Fruit fly (Drosophila melanogaster): ENCODE data around the gene r.

The r gene

dm6 chrX:16640260-16641100 is 14.7 kb upstream of the r start, which contains the start of the genes SNRPG and mthl1:
TSS of gene SNRPG (minus strand) at chrX:16640419.
TSS of gene mthl1 (plus strand) at chrX:16640968.
- peak; percentile 73 for TF ChIP-seq CG12768 (GFP tag; optimal IDR thresholded peaks at IDR 0.05)
- TF ChIP-seq CG33017 (tag; optimal IDR thresholded peaks at IDR 0.05): no peak
- peak; percentile 77 for TF ChIP-seq CG1620 (GFP tag; optimal IDR thresholded peaks at IDR 0.05)
- TF ChIP-seq pad (GFP tag; optimal IDR thresholded peaks at IDR 0.05): peak; percentile 64
- TF ChIP-seq Crg-1 (GFP tag; optimal IDR thresholded peaks at IDR 0.05): peak; percentile 40
- TF ChIP-seq CG5204 (GFP tag; optimal IDR thresholded peaks at IDR 0.05): peak; percentile 81
- TF ChIP-seq bab1 (GFP tag; optimal IDR thresholded peaks at IDR 0.05): peak; percentile 58
- peak; percentile 73 for TF ChIP-seq CG7101 (tag; optimal IDR thresholded peaks at IDR 0.05)
- TF ChIP-seq toe (GFP tag; optimal IDR thresholded peaks at IDR 0.05): peak; percentile 63
- peak; percentile 63 for TF ChIP-seq CG14711 (tag; optimal IDR thresholded peaks at IDR 0.05)
- TF ChIP-seq Clk (GFP tag; optimal IDR thresholded peaks at IDR 0.05): peak; percentile 52
- TF ChIP-seq Hr96 (GFP tag; optimal IDR thresholded peaks at IDR 0.05): no peak
- peak; percentile 36 for TF ChIP-seq ovo (GFP tag; optimal IDR thresholded peaks at IDR 0.05)
- peak; percentile 63 for TF ChIP-seq CG11617 (GFP tag; optimal IDR thresholded peaks at IDR 0.05)
- TF ChIP-seq Mnt (GFP tag; optimal IDR thresholded peaks at IDR 0.05): peak; percentile 71
- peak; percentile 54 for TF ChIP-seq CG7045 (GFP tag; optimal IDR thresholded peaks at IDR 0.05)
- TF ChIP-seq tj (GFP tag; optimal IDR thresholded peaks at IDR 0.05): no peak
- no peak for TF ChIP-seq cnc (optimal IDR thresholded peaks at IDR 0.05)
- TF ChIP-seq kay (GFP tag; ENCODE audit: borderline replicate concordance): no peak
- TF ChIP-seq cic (GFP tag; optimal IDR thresholded peaks at IDR 0.05): no peak

- TF ChIP-seq cnc (optimal IDR thresholded peaks at IDR 0.05): no peak
- TF ChIP-seq tj (GFP tag; optimal IDR thresholded peaks at IDR 0.05): peak; percentile 90
- no peak for TF ChIP-seq cic (GFP tag; optimal IDR thresholded peaks at IDR 0.05)
Measured at dm6 chrX:16641101-16641420, 14.1 kb upstream of the r start.

dm6 chrX:16643363-16643946 is 11.7 kb upstream of the r start:
- TF ChIP-seq cic (GFP tag; optimal IDR thresholded peaks at IDR 0.05) (no peak), bab1 (GFP tag; optimal IDR thresholded peaks at IDR 0.05) (no peak), Clk (GFP tag; optimal IDR thresholded peaks at IDR 0.05) (no peak), kay (GFP tag; ENCODE audit: borderline replicate concordance) (no peak), ovo (GFP tag; optimal IDR thresholded peaks at IDR 0.05) (no peak), CG5204 (GFP tag; optimal IDR thresholded peaks at IDR 0.05) (no peak), CG7101 (tag; optimal IDR thresholded peaks at IDR 0.05) (no peak), Hr96 (GFP tag; optimal IDR thresholded peaks at IDR 0.05) (no peak), Crg-1 (GFP tag; optimal IDR thresholded peaks at IDR 0.05) (no peak), CG1620 (GFP tag; optimal IDR thresholded peaks at IDR 0.05) (no peak), CG7045 (GFP tag; optimal IDR thresholded peaks at IDR 0.05) (no peak), pad (GFP tag; optimal IDR thresholded peaks at IDR 0.05) (no peak), CG33017 (tag; optimal IDR thresholded peaks at IDR 0.05) (no peak), CG12768 (GFP tag; optimal IDR thresholded peaks at IDR 0.05) (no peak), CG11617 (GFP tag; optimal IDR thresholded peaks at IDR 0.05) (no peak), toe (GFP tag; optimal IDR thresholded peaks at IDR 0.05) (no peak)

- no peak for TF ChIP-seq CG7101 (tag; optimal IDR thresholded peaks at IDR 0.05)
- TF ChIP-seq kay (GFP tag; ENCODE audit: borderline replicate concordance): no peak
- no peak for TF ChIP-seq toe (GFP tag; optimal IDR thresholded peaks at IDR 0.05)
- TF ChIP-seq Hr96 (GFP tag; optimal IDR thresholded peaks at IDR 0.05): no peak
- TF ChIP-seq CG7045 (GFP tag; optimal IDR thresholded peaks at IDR 0.05): no peak
- no peak for TF ChIP-seq bab1 (GFP tag; optimal IDR thresholded peaks at IDR 0.05)
- TF ChIP-seq CG5204 (GFP tag; optimal IDR thresholded peaks at IDR 0.05): no peak
- no peak for TF ChIP-seq CG12768 (GFP tag; optimal IDR thresholded peaks at IDR 0.05)
- TF ChIP-seq ovo (GFP tag; optimal IDR thresholded peaks at IDR 0.05): no peak
- TF ChIP-seq cnc (optimal IDR thresholded peaks at IDR 0.05): no peak
- no peak for TF ChIP-seq CG11617 (GFP tag; optimal IDR thresholded peaks at IDR 0.05)
- no peak for TF ChIP-seq cic (GFP tag; optimal IDR thresholded peaks at IDR 0.05)
- no peak for TF ChIP-seq Clk (GFP tag; optimal IDR thresholded peaks at IDR 0.05)
- no peak for TF ChIP-seq CG1620 (GFP tag; optimal IDR thresholded peaks at IDR 0.05)
- no peak for TF ChIP-seq CG33017 (tag; optimal IDR thresholded peaks at IDR 0.05)
- no peak for TF ChIP-seq tj (GFP tag; optimal IDR thresholded peaks at IDR 0.05)
Measured at dm6 chrX:16644535-16645131, 10.5 kb upstream of the r start.

dm6 chrX:16645472-16645871 is 9.7 kb upstream of the r start:
- no peak for TF ChIP-seq CG33017 (tag; optimal IDR thresholded peaks at IDR 0.05)
- no peak for TF ChIP-seq CG14711 (tag; optimal IDR thresholded peaks at IDR 0.05)
- no peak for TF ChIP-seq pad (GFP tag; optimal IDR thresholded peaks at IDR 0.05)
- TF ChIP-seq Crg-1 (GFP tag; optimal IDR thresholded peaks at IDR 0.05): no peak
- no peak for TF ChIP-seq Mnt (GFP tag; optimal IDR thresholded peaks at IDR 0.05)
- TF ChIP-seq CG12768 (GFP tag; optimal IDR thresholded peaks at IDR 0.05): no peak
- no peak for TF ChIP-seq kay (GFP tag; ENCODE audit: borderline replicate concordance)
- TF ChIP-seq Clk (GFP tag; optimal IDR thresholded peaks at IDR 0.05): no peak
- TF ChIP-seq cnc (optimal IDR thresholded peaks at IDR 0.05): no peak
- TF ChIP-seq CG7101 (tag; optimal IDR thresholded peaks at IDR 0.05): no peak
